Fruit fly (Drosophila melanogaster): ENCODE data around the gene EndoGI.

- TF ChIP-seq CG6163 (GFP tag; IDR thresholded peaks at IDR 0.05) (no peak), Eip93F (GFP tag; optimal IDR thresholded peaks at IDR 0.05) (no peak), CG6854 (GFP tag; optimal IDR thresholded peaks at IDR 0.05) (no peak), Eip78C (GFP tag) (no peak), CG3032 (tag; optimal IDR thresholded peaks at IDR 0.05) (no peak), CG6276 (GFP tag; optimal IDR thresholded peaks at IDR 0.05) (no peak), ss (GFP tag; optimal IDR thresholded peaks at IDR 0.05) (no peak), dac (GFP tag; optimal IDR thresholded peaks at IDR 0.05) (no peak), Sox102F (GFP tag; optimal IDR thresholded peaks at IDR 0.05) (no peak), CG11294 (GFP tag; IDR thresholded peaks at IDR 0.05) (no peak), Smox (GFP tag; optimal IDR thresholded peaks at IDR 0.05) (no peak), CG34406 (GFP tag; optimal IDR thresholded peaks at IDR 0.05) (no peak), Hr39 (GFP tag; optimal IDR thresholded peaks at IDR 0.05) (no peak), CG6808 (GFP tag; optimal IDR thresholded peaks at IDR 0.05) (no peak)
These were observed 15.8 kb upstream of the EndoGI start, which contains the start of gene CG42818 for dm6 chr2L:16241639-16242038.

Measured in whole organism, prepupa.